Worm (Caenorhabditis elegans) whole organism, L1 larva: ENCODE data around the gene fipr-5.

ENCODE experiments used
- F16B12.6 ChIP-seq: fragments of 150-350 bp; optimal IDR thresholded peaks from 2 replicates; lab custom pipeline; 2014; ENCODE audit warnings: missing biosample characterization, missing genetic modification characterization
- alr-1 ChIP-seq: fragments of 200-800 bp; sonication (Bioruptor generic); optimal IDR thresholded peaks from 2 replicates; lab custom pipeline; 2018; ENCODE audit warnings: borderline replicate concordance, mild to moderate bottlenecking, missing genetic modification characterization, missing compliant biosample characterization
- ceh-90 ChIP-seq: sonication (generic microtip); optimal IDR thresholded peaks from 2 replicates; lab custom pipeline; 2016; ENCODE audit warnings: missing genetic modification characterization, missing compliant biosample characterization
- efl-1 ChIP-seq, 4 experiments: fragments of 150-350 bp; optimal IDR thresholded peaks in 3 of 4; peaks in 1 of 4; 1 replicate in 1 of 4; 2 replicates in 3 of 4; lab custom pipeline; 2014; ENCODE audit warnings: missing biosample characterization in 2 of 4, missing genetic modification characterization in 2 of 4, missing genetic modification reagents in 2 of 4
- egl-27 ChIP-seq, 2 experiments: fragments of 150-350 bp in 1 of 2; sonication (generic microtip); optimal IDR thresholded peaks; 3 replicates each; lab custom pipeline; 2017 to 2018; ENCODE audit warnings: missing biosample characterization in 2 of 2, missing genetic modification characterization in 2 of 2, missing genetic modification reagents in 2 of 2
- elt-2 ChIP-seq: sonication (generic microtip); optimal IDR thresholded peaks from 2 replicates; lab custom pipeline; 2016; ENCODE audit warnings: missing genetic modification characterization, mild to moderate bottlenecking, inconsistent platforms, missing compliant biosample characterization, missing genetic modification reagents
- fkh-4 ChIP-seq: sonication (generic microtip); optimal IDR thresholded peaks from 2 replicates; lab custom pipeline; 2016; ENCODE audit warnings: missing compliant biosample characterization, missing genetic modification characterization, borderline replicate concordance
- fos-1 ChIP-seq: fragments of 150-350 bp; optimal IDR thresholded peaks from 2 replicates; lab custom pipeline; 2014; ENCODE audit warnings: missing biosample characterization, missing genetic modification characterization
- grh-1 ChIP-seq: fragments of 200-800 bp; sonication (Bioruptor generic); IDR thresholded peaks from 2 replicates; pipeline ENCODE4 v1.3.6; 2022; ENCODE audit warnings: missing genetic modification reagents, missing genetic modification characterization, missing compliant biosample characterization
- hlh-17 ChIP-seq: fragments of 200-800 bp; sonication (Bioruptor generic); optimal IDR thresholded peaks from 2 replicates; lab custom pipeline; 2018; ENCODE audit warnings: missing genetic modification characterization, mild to moderate bottlenecking, missing compliant biosample characterization, moderate library complexity, borderline replicate concordance
- isw-1 ChIP-seq: fragments of 200-800 bp; sonication (Bioruptor generic); IDR thresholded peaks from 2 replicates; pipeline ENCODE4 v1.3.6; 2022; ENCODE audit warnings: missing genetic modification characterization, missing compliant biosample characterization
- jun-1 ChIP-seq: fragments of 150-350 bp; optimal IDR thresholded peaks from 2 replicates; lab custom pipeline; 2014; ENCODE audit warnings: missing biosample characterization, missing genetic modification reagents, missing genetic modification characterization
- lin-14 ChIP-seq: fragments of 200-800 bp; sonication (Bioruptor generic); optimal IDR thresholded peaks from 2 replicates; lab custom pipeline; 2018; ENCODE audit warnings: mild to moderate bottlenecking, missing genetic modification characterization, moderate library complexity, missing compliant biosample characterization
- lin-35 ChIP-seq, 2 experiments: fragments of 150-350 bp; optimal IDR thresholded peaks; 2 replicates each; lab custom pipeline; 2014; ENCODE audit warnings: missing biosample characterization in 2 of 2, missing genetic modification characterization in 2 of 2, missing genetic modification reagents in 2 of 2
- lin-39 ChIP-seq: fragments of 150-350 bp; optimal IDR thresholded peaks from 2 replicates; lab custom pipeline; 2014; ENCODE audit warnings: missing biosample characterization, missing genetic modification reagents, missing genetic modification characterization
- mep-1 ChIP-seq: fragments of 150-350 bp; optimal IDR thresholded peaks from 2 replicates; lab custom pipeline; 2014; ENCODE audit warnings: missing biosample characterization, missing genetic modification characterization
- nhr-11 ChIP-seq: fragments of 150-350 bp; optimal IDR thresholded peaks from 2 replicates; lab custom pipeline; 2014; ENCODE audit warnings: missing biosample characterization, missing genetic modification characterization
- nhr-20 ChIP-seq: sonication (generic microtip); optimal IDR thresholded peaks from 2 replicates; lab custom pipeline; 2016; ENCODE audit warnings: mild to moderate bottlenecking, missing genetic modification characterization, missing compliant biosample characterization
- nhr-28 ChIP-seq: fragments of 150-350 bp; optimal IDR thresholded peaks from 2 replicates; lab custom pipeline; 2014; ENCODE audit warnings: missing biosample characterization, missing genetic modification characterization
- nhr-47 ChIP-seq: sonication (generic microtip); optimal IDR thresholded peaks from 2 replicates; lab custom pipeline; 2016; ENCODE audit warnings: mild to moderate bottlenecking, missing genetic modification characterization, moderate library complexity, missing compliant biosample characterization
- nhr-71 ChIP-seq: sonication (generic microtip); optimal IDR thresholded peaks from 2 replicates; lab custom pipeline; 2016; ENCODE audit warnings: mild to moderate bottlenecking, missing genetic modification characterization, moderate library complexity, missing compliant biosample characterization
- nhr-76 ChIP-seq: sonication (generic microtip); optimal IDR thresholded peaks from 2 replicates; lab custom pipeline; 2017; ENCODE audit warnings: missing biosample characterization, missing genetic modification characterization
- nhr-77 ChIP-seq: fragments of 150-350 bp; optimal IDR thresholded peaks from 2 replicates; lab custom pipeline; 2014; ENCODE audit warnings: missing biosample characterization, missing genetic modification characterization
- nhr-85 ChIP-seq: sonication (generic microtip); peaks from one replicate; lab custom pipeline; 2016; ENCODE audit warnings: missing genetic modification characterization, inconsistent platforms, missing compliant biosample characterization
- nhr-90 ChIP-seq: sonication (generic microtip); optimal IDR thresholded peaks from 2 replicates; lab custom pipeline; 2016; ENCODE audit warnings: mild to moderate bottlenecking, missing genetic modification characterization, missing compliant biosample characterization; ENCODE audit not compliant: poor library complexity
- pax-3 ChIP-seq: fragments of 200-800 bp; sonication (Bioruptor generic); optimal IDR thresholded peaks from 2 replicates; lab custom pipeline; 2018; ENCODE audit warnings: mild to moderate bottlenecking, missing genetic modification characterization, moderate library complexity, missing compliant biosample characterization
- pqm-1 ChIP-seq: sonication (generic microtip); optimal IDR thresholded peaks from 3 replicates; lab custom pipeline; 2017; ENCODE audit warnings: missing biosample characterization, missing genetic modification characterization
- skn-1 ChIP-seq: fragments of 150-350 bp; optimal IDR thresholded peaks from 2 replicates; lab custom pipeline; 2014; ENCODE audit warnings: missing biosample characterization, missing genetic modification characterization
- sptf-1 ChIP-seq: fragments of 150-350 bp; optimal IDR thresholded peaks from 2 replicates; lab custom pipeline; 2014; ENCODE audit warnings: missing biosample characterization, missing genetic modification characterization
- sup-37 ChIP-seq: fragments of 200-800 bp; sonication (Bioruptor generic); optimal IDR thresholded peaks from 2 replicates; lab custom pipeline; 2018; ENCODE audit warnings: mild to moderate bottlenecking, missing genetic modification characterization, missing compliant biosample characterization
- tlp-1 ChIP-seq: fragments of 150-350 bp; optimal IDR thresholded peaks from 2 replicates; lab custom pipeline; 2014; ENCODE audit warnings: missing biosample characterization, missing genetic modification characterization
- unc-30 ChIP-seq: sonication (generic microtip); optimal IDR thresholded peaks from 2 replicates; lab custom pipeline; 2017; ENCODE audit warnings: missing biosample characterization, missing genetic modification characterization
- unc-62 ChIP-seq: fragments of 150-350 bp; optimal IDR thresholded peaks from 2 replicates; lab custom pipeline; 2014; ENCODE audit warnings: missing biosample characterization, missing genetic modification reagents, missing genetic modification characterization
- unc-86 ChIP-seq: sonication (generic microtip); optimal IDR thresholded peaks from 2 replicates; lab custom pipeline; 2016; ENCODE audit warnings: missing genetic modification characterization, missing compliant biosample characterization
- unc-98 ChIP-seq: fragments of 200-800 bp; sonication (Bioruptor generic); IDR thresholded peaks from 2 replicates; pipeline ENCODE4 v1.3.6; 2022; ENCODE audit warnings: missing genetic modification characterization, missing compliant biosample characterization
- xbp-1 ChIP-seq: sonication (generic microtip); optimal IDR thresholded peaks from 2 replicates; lab custom pipeline; 2016; ENCODE audit warnings: missing genetic modification characterization, missing compliant biosample characterization
- zag-1 ChIP-seq: fragments of 150-350 bp; optimal IDR thresholded peaks from 2 replicates; lab custom pipeline; 2014; ENCODE audit warnings: missing biosample characterization, missing genetic modification characterization
- zip-4 ChIP-seq: fragments of 200-800 bp; sonication (Bioruptor generic); optimal IDR thresholded peaks from 2 replicates; lab custom pipeline; 2018; ENCODE audit warnings: mild to moderate bottlenecking, missing genetic modification characterization, moderate library complexity, missing compliant biosample characterization
- ztf-4 ChIP-seq: fragments of 150-350 bp; optimal IDR thresholded peaks from 2 replicates; lab custom pipeline; 2014; ENCODE audit warnings: missing biosample characterization, missing genetic modification characterization

fipr-5 gene

DNA sequence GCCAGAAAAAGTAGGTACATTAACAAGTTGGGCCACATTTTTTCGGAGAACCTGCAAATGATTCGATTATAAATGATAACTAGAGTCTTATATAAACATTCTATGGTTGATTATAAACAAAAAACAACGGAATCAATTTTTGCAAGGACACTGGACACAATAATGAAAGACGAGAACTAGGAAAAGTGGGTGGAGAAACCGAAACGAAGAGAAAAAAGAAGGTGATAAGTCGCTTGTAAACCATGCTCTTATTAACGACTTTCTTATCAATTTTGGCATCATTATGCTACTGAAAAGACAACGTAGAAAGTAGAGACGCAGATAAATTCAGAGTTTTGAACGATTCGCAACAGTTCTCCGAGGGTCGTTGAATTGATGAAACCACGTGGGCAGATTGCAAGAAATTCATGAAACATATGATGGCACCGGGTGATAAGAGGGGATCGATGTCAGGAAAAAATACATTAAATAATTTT is 31.1 kb downstream of the fipr-5 start, which contains the start of gene ZK856.5:
Gene ZK856.5, minus strand, starts transcription at position 51 of the 476 bp plus-strand sequence.
- TF ChIP-seq jun-1 (tag; lab: Kevin White, UChicago), result no peak
- TF ChIP-seq nhr-85 (tag; lab: Kevin White, UChicago), result peak; percentile 58
- peak; percentile 22 for TF ChIP-seq nhr-71
- no peak for TF ChIP-seq lin-14 (GFP tag; lab: Kevin White, UChicago)
- TF ChIP-seq nhr-47, result no peak
- TF ChIP-seq zip-4 (GFP tag; lab: Kevin White, UChicago), result no peak
- TF ChIP-seq nhr-28, result no peak
- no peak for TF ChIP-seq grh-1 (GFP tag; lab: Robert Waterston, UW)
- no peak for TF ChIP-seq fos-1 (tag; lab: Kevin White, UChicago)
- TF ChIP-seq pax-3 (tag; lab: Kevin White, UChicago), result no peak
- no peak for TF ChIP-seq unc-86 (tag; lab: Kevin White, UChicago)
- TF ChIP-seq hlh-17 (GFP tag; lab: Kevin White, UChicago), result no peak
- TF ChIP-seq nhr-20 (tag; lab: Kevin White, UChicago), result no peak
- TF ChIP-seq egl-27 (tag; optimal IDR thresholded peaks at IDR 0.05; lab: Kevin White, UChicago), result no peak
- TF ChIP-seq ceh-90, result no peak
- TF ChIP-seq tlp-1 (tag; lab: Kevin White, UChicago), result no peak
- TF ChIP-seq unc-30 (tag; lab: Kevin White, UChicago), result no peak
- TF ChIP-seq elt-2 (tag; lab: Kevin White, UChicago), result peak; percentile 90
- TF ChIP-seq ztf-4 (tag; lab: Kevin White, UChicago), result no peak
- no peak for TF ChIP-seq fkh-4 (tag; lab: Kevin White, UChicago)
- TF ChIP-seq efl-1 (optimal IDR thresholded peaks at IDR 0.05; lab: Kevin White, UChicago), result no peak
- peak in 1 of 2 experiments; percentile 66 for TF ChIP-seq efl-1 (GFP tag; optimal IDR thresholded peaks at IDR 0.05 in 1 of 2; lab: Kevin White, UChicago)
- TF ChIP-seq skn-1 (tag; lab: Kevin White, UChicago), result no peak
- TF ChIP-seq nhr-77 (tag; lab: Kevin White, UChicago), result no peak
- TF ChIP-seq sptf-1, result no peak
- no peak for TF ChIP-seq isw-1
- TF ChIP-seq lin-35 (GFP tag; optimal IDR thresholded peaks at IDR 0.05; lab: Kevin White, UChicago), result peak in 1 of 2 experiments; percentile 37
- no peak for TF ChIP-seq nhr-90 (tag; lab: Kevin White, UChicago)
- no peak for TF ChIP-seq nhr-11 (tag; lab: Kevin White, UChicago)
- TF ChIP-seq F16B12.6, result no peak
- TF ChIP-seq unc-62 (GFP tag; lab: Kevin White, UChicago), result no peak
- TF ChIP-seq pqm-1 (tag; lab: Kevin White, UChicago), result no peak
- no peak for TF ChIP-seq zag-1 (tag; lab: Kevin White, UChicago)
- TF ChIP-seq nhr-76, result no peak

- TF ChIP-seq pqm-1 (tag; lab: Kevin White, UChicago) (no peak), unc-98 (no peak), lin-14 (GFP tag; lab: Kevin White, UChicago) (no peak), sup-37 (no peak), pax-3 (tag; lab: Kevin White, UChicago) (no peak)
Observed at ce11 chrV:10185719-10186118, 35.5 kb downstream of the fipr-5 start, which contains the start of gene ZK856.18. Gene ZK856.18, minus strand, starts transcription at chrV:10186007.

DNA sequence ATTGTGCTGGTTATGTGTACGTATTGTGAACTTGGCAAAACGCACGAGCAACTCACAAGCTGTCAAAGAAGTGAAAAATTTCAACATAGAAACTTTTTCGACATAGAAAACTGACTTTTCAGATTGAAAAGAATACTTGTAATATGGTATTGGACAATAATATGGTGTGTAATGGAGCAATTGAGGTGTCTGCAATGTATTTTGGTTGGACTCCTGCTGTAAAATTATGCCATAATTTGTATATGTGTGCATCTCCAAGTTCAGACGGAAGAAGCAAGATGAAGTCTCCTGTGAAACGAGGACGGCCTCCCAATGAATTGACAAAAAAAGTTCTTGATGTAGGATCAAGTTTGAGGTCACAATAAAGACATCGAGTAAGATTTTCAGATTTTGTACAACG is 37.4 kb downstream of the fipr-5 start:
- TF ChIP-seq lin-39 (tag; lab: Kevin White, UChicago) (no peak), unc-62 (GFP tag; lab: Kevin White, UChicago) (no peak), sup-37 (no peak), mep-1 (tag; lab: Kevin White, UChicago) (no peak), nhr-76 (no peak), xbp-1 (tag; lab: Kevin White, UChicago) (no peak), sptf-1 (no peak), alr-1 (no peak), F16B12.6 (no peak)
